Worm (Caenorhabditis elegans) whole organism, L3 larva: ENCODE data around the gene srh-52.

Experiments used
- aly-2 ChIP-seq: fragments of 150-350 bp; optimal IDR thresholded peaks from 2 replicates; lab custom pipeline; 2014; ENCODE audit warnings: missing biosample characterization, missing genetic modification characterization
- ama-1 ChIP-seq: fragments of 150-350 bp; optimal IDR thresholded peaks from 2 replicates; lab custom pipeline; 2018
- fos-1 ChIP-seq: fragments of 150-350 bp; optimal IDR thresholded peaks from 2 replicates; lab custom pipeline; 2014; ENCODE audit warnings: missing biosample characterization, missing genetic modification characterization
- lin-39 ChIP-seq: fragments of 150-350 bp; optimal IDR thresholded peaks from 2 replicates; lab custom pipeline; 2018; ENCODE audit warnings: missing biosample characterization, missing genetic modification reagents, missing genetic modification characterization
- pqm-1 ChIP-seq: fragments of 150-350 bp; optimal IDR thresholded peaks from 2 replicates; lab custom pipeline; 2017; ENCODE audit warnings: missing biosample characterization, missing genetic modification characterization, inconsistent platforms
- zag-1 ChIP-seq: fragments of 150-350 bp; optimal IDR thresholded peaks from 2 replicates; lab custom pipeline; 2014; ENCODE audit warnings: missing biosample characterization, missing genetic modification characterization
- ztf-4 ChIP-seq: fragments of 150-350 bp; optimal IDR thresholded peaks from 2 replicates; lab custom pipeline; 2014; ENCODE audit warnings: missing biosample characterization, missing genetic modification characterization

DNA sequence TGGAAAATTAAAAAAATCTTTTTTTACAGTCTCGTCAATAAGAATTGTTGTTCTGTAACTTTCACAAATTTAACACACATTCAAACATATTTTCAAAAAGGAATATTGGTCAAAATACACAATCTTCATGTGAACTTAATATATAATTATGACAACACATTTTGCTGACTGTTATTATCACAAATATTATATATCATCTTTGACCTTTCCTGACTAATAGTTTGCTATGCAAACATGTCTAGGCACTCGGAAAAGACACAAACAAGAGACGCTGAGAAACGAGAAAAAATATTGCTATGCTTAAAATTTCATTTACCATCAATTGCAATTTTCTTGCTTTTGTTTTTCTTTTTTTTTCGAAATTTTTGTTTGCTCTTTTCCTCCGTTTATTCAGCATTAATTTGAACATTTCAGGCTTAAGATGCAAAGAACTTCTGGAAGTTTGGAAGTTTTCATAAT, 25.8 kb upstream of the srh-52 start, which contains the start of gene fbxa-135:
- no peak for TF ChIP-seq lin-39 (tag; lab: Kevin White, UChicago)
- no peak for TF ChIP-seq ama-1 (lab: Kevin White, UChicago)
- no peak for TF ChIP-seq ztf-4 (tag; lab: Kevin White, UChicago)
- TF ChIP-seq pqm-1 (tag; lab: Kevin White, UChicago) = no peak
- no peak for TF ChIP-seq fos-1 (tag; lab: Kevin White, UChicago)
- no peak for TF ChIP-seq aly-2 (tag; lab: Kevin White, UChicago)
- TF ChIP-seq zag-1 (tag; lab: Kevin White, UChicago) = no peak
